Worm (Caenorhabditis elegans) whole organism, L2 larva: ENCODE data around the gene cpi-1.

Experiments used
- C34F6.9 ChIP-seq: fragments of 150-350 bp; optimal IDR thresholded peaks from 2 replicates; lab custom pipeline; 2014; ENCODE audit warnings: missing biosample characterization, missing genetic modification characterization
- F13H6.1 ChIP-seq: sonication (generic microtip); optimal IDR thresholded peaks from 2 replicates; lab custom pipeline; 2016; ENCODE audit warnings: missing genetic modification characterization, missing compliant biosample characterization
- R02D3.7 ChIP-seq: fragments of 150-350 bp; optimal IDR thresholded peaks from 2 replicates; lab custom pipeline; 2014; ENCODE audit warnings: missing biosample characterization, missing genetic modification characterization
- alr-1 ChIP-seq: fragments of 150-350 bp; optimal IDR thresholded peaks from 2 replicates; lab custom pipeline; 2014; ENCODE audit warnings: missing biosample characterization, missing genetic modification characterization
- aly-2 ChIP-seq: fragments of 150-350 bp; optimal IDR thresholded peaks from 2 replicates; lab custom pipeline; 2014; ENCODE audit warnings: missing biosample characterization, missing genetic modification characterization
- ceh-16 ChIP-seq: fragments of 150-350 bp; optimal IDR thresholded peaks from 2 replicates; lab custom pipeline; 2014; ENCODE audit warnings: missing biosample characterization, missing genetic modification characterization
- ceh-82 ChIP-seq: fragments of 150-350 bp; optimal IDR thresholded peaks from 2 replicates; lab custom pipeline; 2014; ENCODE audit warnings: missing biosample characterization, missing genetic modification characterization
- crh-2 ChIP-seq: sonication (generic microtip); optimal IDR thresholded peaks from 2 replicates; lab custom pipeline; 2017; ENCODE audit warnings: missing biosample characterization, missing genetic modification characterization
- dmd-4 ChIP-seq: sonication (generic microtip); optimal IDR thresholded peaks from 2 replicates; lab custom pipeline; 2017; ENCODE audit warnings: missing biosample characterization, missing genetic modification characterization
- egl-27 ChIP-seq: sonication (generic microtip); optimal IDR thresholded peaks from 3 replicates; lab custom pipeline; 2017; ENCODE audit warnings: missing biosample characterization, missing genetic modification reagents, missing genetic modification characterization
- elt-1 ChIP-seq: fragments of 150-350 bp; optimal IDR thresholded peaks from 2 replicates; lab custom pipeline; 2014; ENCODE audit warnings: missing biosample characterization, missing genetic modification characterization
- elt-3 ChIP-seq: sonication (generic microtip); optimal IDR thresholded peaks from 2 replicates; lab custom pipeline; 2017; ENCODE audit warnings: missing biosample characterization, missing genetic modification characterization
- fos-1 ChIP-seq: fragments of 150-350 bp; optimal IDR thresholded peaks from 2 replicates; lab custom pipeline; 2014; ENCODE audit warnings: missing biosample characterization, missing genetic modification characterization
- gmeb-1 ChIP-seq: fragments of 150-350 bp; optimal IDR thresholded peaks from 2 replicates; lab custom pipeline; 2014; ENCODE audit warnings: missing biosample characterization, missing genetic modification characterization
- lin-11 ChIP-seq: fragments of 150-350 bp; sonication (generic microtip); optimal IDR thresholded peaks from 2 replicates; lab custom pipeline; 2014; ENCODE audit warnings: missing biosample characterization, missing genetic modification characterization, inconsistent platforms, mixed read lengths
- lin-39 ChIP-seq: fragments of 150-350 bp; optimal IDR thresholded peaks from 2 replicates; lab custom pipeline; 2014; ENCODE audit warnings: missing biosample characterization, missing genetic modification reagents, missing genetic modification characterization
- mab-5 ChIP-seq: fragments of 150-350 bp; optimal IDR thresholded peaks from 2 replicates; lab custom pipeline; 2014; ENCODE audit warnings: missing biosample characterization, missing genetic modification characterization
- mbf-1 ChIP-seq: sonication (generic microtip); optimal IDR thresholded peaks from 2 replicates; lab custom pipeline; 2017; ENCODE audit warnings: missing biosample characterization, missing genetic modification characterization
- mdl-1 ChIP-seq, 2 experiments: fragments of 150-350 bp in 1 of 2; sonication (generic microtip) in 1 of 2; optimal IDR thresholded peaks; 2 replicates each; lab custom pipeline; 2017; ENCODE audit warnings: missing biosample characterization in 2 of 2, missing genetic modification characterization in 2 of 2
- nhr-129 ChIP-seq: fragments of 150-350 bp; optimal IDR thresholded peaks from 2 replicates; lab custom pipeline; 2014; ENCODE audit warnings: missing biosample characterization, missing genetic modification characterization
- nhr-237 ChIP-seq: fragments of 150-350 bp; optimal IDR thresholded peaks from 2 replicates; lab custom pipeline; 2014; ENCODE audit warnings: missing biosample characterization, missing genetic modification characterization
- nhr-25 ChIP-seq: fragments of 150-350 bp; sonication (generic microtip); optimal IDR thresholded peaks from 3 replicates; lab custom pipeline; 2014; ENCODE audit warnings: missing biosample characterization, missing genetic modification characterization
- peb-1 ChIP-seq: fragments of 150-350 bp; optimal IDR thresholded peaks from 2 replicates; lab custom pipeline; 2014; ENCODE audit warnings: missing biosample characterization, missing genetic modification characterization
- sem-4 ChIP-seq: fragments of 150-350 bp; optimal IDR thresholded peaks from 2 replicates; lab custom pipeline; 2014; ENCODE audit warnings: missing biosample characterization, missing genetic modification reagents, missing genetic modification characterization
- skn-1 ChIP-seq: sonication (generic microtip); optimal IDR thresholded peaks from 2 replicates; lab custom pipeline; 2017; ENCODE audit warnings: missing biosample characterization, missing genetic modification characterization
- sma-3 ChIP-seq: sonication (generic microtip); optimal IDR thresholded peaks from 2 replicates; lab custom pipeline; 2016; ENCODE audit warnings: missing genetic modification reagents, missing genetic modification characterization, missing compliant biosample characterization
- sma-9 ChIP-seq, 2 experiments: fragments of 150-350 bp in 1 of 2; sonication (generic microtip) in 1 of 2; optimal IDR thresholded peaks; 2 replicates each; lab custom pipeline; 2014 to 2016; ENCODE audit warnings: missing genetic modification characterization in 2 of 2, mild to moderate bottlenecking in 1 of 2, missing biosample characterization in 1 of 2, missing compliant biosample characterization in 1 of 2, missing genetic modification reagents in 1 of 2, moderate library complexity in 1 of 2
- snpc-4 ChIP-seq: fragments of 150-350 bp; optimal IDR thresholded peaks from 2 replicates; lab custom pipeline; 2014; ENCODE audit warnings: missing biosample characterization, missing genetic modification characterization
- unc-39 ChIP-seq: fragments of 150-350 bp; optimal IDR thresholded peaks from 2 replicates; lab custom pipeline; 2014; ENCODE audit warnings: missing biosample characterization, missing genetic modification characterization
- unc-55 ChIP-seq: fragments of 150-350 bp; sonication (generic microtip); optimal IDR thresholded peaks from 3 replicates; lab custom pipeline; 2014; ENCODE audit warnings: missing biosample characterization, missing genetic modification reagents, missing genetic modification characterization
- unc-62 ChIP-seq: fragments of 150-350 bp; optimal IDR thresholded peaks from 2 replicates; lab custom pipeline; 2014; ENCODE audit warnings: missing biosample characterization, missing genetic modification reagents, missing genetic modification characterization
- zag-1 ChIP-seq: fragments of 150-350 bp; optimal IDR thresholded peaks from 2 replicates; lab custom pipeline; 2014; ENCODE audit warnings: missing biosample characterization, missing genetic modification characterization
- ztf-1 ChIP-seq: fragments of 200-800 bp; sonication (Bioruptor generic); conservative IDR thresholded peaks from 2 replicates; pipeline ENCODE4 v1.3.6; 2022; ENCODE audit warnings: missing genetic modification characterization, missing compliant biosample characterization
- ztf-11 ChIP-seq: sonication (generic microtip); optimal IDR thresholded peaks from 2 replicates; lab custom pipeline; 2017; ENCODE audit warnings: missing biosample characterization, missing genetic modification characterization
- ztf-4 ChIP-seq: fragments of 150-350 bp; optimal IDR thresholded peaks from 2 replicates; lab custom pipeline; 2014; ENCODE audit warnings: missing biosample characterization, missing genetic modification characterization

The cpi-1 gene

DNA sequence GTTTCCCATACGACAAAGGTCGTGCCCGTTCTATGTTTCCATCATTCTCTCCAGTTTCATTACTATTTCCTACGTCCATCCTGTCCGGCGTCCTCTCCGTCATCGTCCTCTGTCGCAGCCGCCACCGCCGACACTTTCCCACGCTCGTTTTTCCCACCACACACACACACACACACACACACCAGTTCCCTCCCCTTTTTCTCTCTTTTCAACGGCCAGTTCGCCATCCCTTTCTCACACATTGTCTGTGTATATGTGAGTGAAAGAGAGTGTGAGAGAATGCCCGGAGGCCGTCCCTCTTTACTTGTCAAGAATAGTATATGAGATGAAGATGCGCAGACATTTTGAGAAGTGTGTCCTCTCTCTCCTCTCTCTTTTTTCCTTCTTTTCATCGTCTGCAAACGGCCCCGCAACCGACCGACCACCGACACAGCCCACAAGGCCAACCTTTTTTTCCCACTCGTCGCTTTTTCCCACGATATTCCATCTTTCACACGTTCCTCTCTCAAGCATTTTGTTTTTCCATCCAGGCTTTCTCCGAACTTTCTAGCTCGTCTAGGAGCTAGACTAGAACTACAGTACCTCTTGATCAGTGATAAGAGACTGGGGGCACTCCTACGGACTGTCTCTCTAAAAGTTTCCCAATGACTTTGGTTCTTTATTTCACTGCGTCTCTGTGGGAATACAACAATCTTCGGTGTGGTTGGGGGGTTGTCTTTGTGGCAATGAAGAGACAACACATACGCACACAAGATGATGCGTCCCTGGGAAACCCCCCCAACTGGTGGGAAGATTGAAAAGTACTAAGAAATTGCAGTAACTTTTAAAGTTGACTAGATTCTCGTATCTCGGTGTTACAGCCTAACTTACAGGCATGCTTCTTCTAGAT is 3.8 kb upstream of the cpi-1 start (continued):
- TF ChIP-seq elt-3 (tag; lab: Kevin White, UChicago) (no peak), zag-1 (tag; lab: Kevin White, UChicago) (peak; percentile 80), nhr-129 (tag; lab: Kevin White, UChicago) (peak; percentile 92), mbf-1 (no peak)

DNA sequence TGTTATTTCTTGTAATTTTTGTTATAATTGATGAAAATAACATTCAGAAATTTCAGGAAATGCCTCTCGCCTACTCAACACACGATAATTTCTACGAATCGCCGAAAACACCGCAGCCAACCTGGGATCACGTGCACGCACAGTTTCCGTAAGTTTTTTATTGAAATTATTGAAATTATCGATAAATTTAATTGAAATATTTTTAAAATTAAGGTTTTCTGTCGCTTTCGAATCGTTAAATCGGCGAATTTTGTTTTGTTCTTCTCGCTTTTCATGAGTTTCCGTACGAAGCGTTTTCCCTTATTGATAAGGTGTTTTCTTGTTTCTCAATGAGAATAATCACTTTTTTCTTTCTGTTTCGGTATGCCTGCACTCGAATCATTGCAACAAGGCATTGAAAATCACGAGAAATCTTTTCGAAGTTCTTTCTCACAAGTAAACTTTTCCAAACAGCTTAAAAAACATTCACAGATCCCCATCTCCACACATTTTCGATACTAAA is 1.9 kb upstream of the cpi-1 start, which contains the start of gene lag-1:
TSS of gene lag-1 (plus strand) at position 51 of the 502 bp plus-strand sequence.
- no peak for TF ChIP-seq ztf-1
- TF ChIP-seq snpc-4 = no peak
- TF ChIP-seq egl-27 = no peak
- TF ChIP-seq peb-1 (tag; lab: Kevin White, UChicago) = no peak
- TF ChIP-seq aly-2 (tag; lab: Kevin White, UChicago) = no peak
- TF ChIP-seq sma-9 (GFP tag; optimal IDR thresholded peaks at IDR 0.05; lab: Kevin White, UChicago) = no peak
- TF ChIP-seq sma-9 (tag; optimal IDR thresholded peaks at IDR 0.05; lab: Kevin White, UChicago) = no peak
- TF ChIP-seq sma-3 (GFP tag; lab: Kevin White, UChicago) = no peak
- TF ChIP-seq ceh-82 (tag; lab: Kevin White, UChicago) = no peak
- TF ChIP-seq F13H6.1 (tag; lab: Kevin White, UChicago) = no peak
- TF ChIP-seq elt-1 (tag; lab: Kevin White, UChicago) = no peak
- TF ChIP-seq lin-39 (tag; lab: Kevin White, UChicago) = no peak
- TF ChIP-seq nhr-129 (tag; lab: Kevin White, UChicago) = no peak
- no peak for TF ChIP-seq dmd-4 (tag; lab: Kevin White, UChicago)
- no peak for TF ChIP-seq nhr-237 (tag; lab: Kevin White, UChicago)
- TF ChIP-seq zag-1 (tag; lab: Kevin White, UChicago) = no peak
- TF ChIP-seq unc-62 (GFP tag; lab: Kevin White, UChicago) = no peak
- no peak for TF ChIP-seq gmeb-1 (tag; lab: Kevin White, UChicago)
- no peak for TF ChIP-seq unc-55 (GFP tag; lab: Kevin White, UChicago)

DNA sequence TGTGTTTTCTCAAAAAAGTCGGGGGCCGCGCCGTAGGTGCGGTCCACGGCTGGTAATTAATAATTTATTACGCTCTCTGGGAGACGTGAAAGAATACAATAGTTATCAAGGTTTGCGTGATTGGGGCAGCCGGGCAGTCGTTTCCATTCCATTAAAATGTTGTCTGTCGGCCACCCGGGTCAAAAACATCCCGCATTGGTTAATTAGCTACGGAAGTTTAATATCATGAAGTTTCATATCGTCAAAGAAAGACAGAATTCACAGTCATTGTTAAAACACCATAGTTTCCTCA is 781 bp upstream of the cpi-1 start:
- TF ChIP-seq unc-62 (GFP tag; lab: Kevin White, UChicago) (no peak), lin-39 (tag; lab: Kevin White, UChicago) (no peak), ztf-1 (no peak)

DNA sequence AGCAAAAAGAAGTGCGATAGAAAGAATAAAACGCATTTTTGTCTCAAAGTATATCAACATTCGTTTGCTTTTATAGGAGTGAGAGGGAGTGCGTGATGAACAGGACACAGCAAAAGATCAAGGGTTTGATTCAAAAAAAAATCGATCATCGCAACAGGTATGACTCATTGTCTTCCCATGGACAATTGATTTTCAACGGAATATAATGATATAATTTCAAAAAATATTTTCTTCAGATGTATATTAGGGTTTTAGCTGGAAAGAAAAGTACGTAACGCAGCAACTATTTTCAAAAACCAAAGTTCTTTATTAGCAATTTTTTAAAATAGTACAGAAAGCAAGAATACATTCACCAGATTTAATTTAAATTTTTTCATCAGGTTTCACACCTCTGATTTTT is 1.2 kb downstream of the cpi-1 start, which contains the start of gene K08B4.7:
TSS of gene K08B4.7 (minus strand) at position 101 of the 400 bp plus-strand sequence.
- TF ChIP-seq fos-1 (peak; percentile 22), sma-3 (GFP tag; lab: Kevin White, UChicago) (peak; percentile 15), sem-4 (tag; lab: Kevin White, UChicago) (no peak)

DNA sequence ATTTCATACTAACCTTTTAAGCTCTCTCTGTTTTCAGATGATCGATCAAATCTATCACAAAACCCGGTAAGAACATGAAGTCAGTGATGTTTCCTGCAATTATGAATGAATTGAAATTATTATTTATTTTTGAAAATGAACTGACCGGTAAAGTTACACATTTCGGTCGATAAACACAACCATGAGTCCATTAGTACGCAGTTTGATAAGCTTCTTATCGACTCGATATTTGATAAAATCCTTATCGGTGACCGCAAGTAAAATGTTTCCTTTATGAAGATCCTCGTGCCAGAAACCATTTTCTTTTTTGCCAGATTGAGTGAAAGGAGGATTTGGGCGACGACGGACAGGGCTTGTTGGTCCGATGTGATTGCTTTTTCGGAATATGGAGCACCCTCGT is 7.0 kb downstream of the cpi-1 start:
- TF ChIP-seq nhr-25 (tag; lab: Kevin White, UChicago) (no peak), sma-9 (GFP tag; optimal IDR thresholded peaks at IDR 0.05; lab: Kevin White, UChicago) (peak; percentile 36), sma-9 (tag; optimal IDR thresholded peaks at IDR 0.05; lab: Kevin White, UChicago) (no peak), fos-1 (peak; percentile 52)

DNA sequence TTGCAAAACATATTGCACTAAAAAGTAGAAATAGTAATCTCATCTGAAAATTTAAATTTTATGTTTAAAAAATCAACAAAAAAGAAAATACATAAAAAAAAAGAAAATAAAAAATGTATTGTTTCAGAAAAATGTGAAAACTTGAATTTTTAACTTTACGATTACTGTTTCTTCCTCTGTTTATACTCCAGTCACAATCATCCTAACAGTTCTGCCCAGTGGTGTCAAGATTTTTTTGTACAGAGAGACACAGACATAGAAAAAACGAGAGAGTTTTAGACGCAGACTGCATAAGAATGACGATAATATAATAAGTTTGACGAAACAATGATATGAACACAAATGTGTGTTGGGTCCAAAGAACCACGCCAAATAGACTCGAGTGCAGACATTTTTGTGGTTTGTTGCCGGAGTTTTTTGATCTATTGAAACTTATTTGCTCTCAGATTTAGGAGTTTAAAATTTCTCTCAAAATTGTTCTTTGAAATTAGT is 9.9 kb downstream of the cpi-1 start, which contains the start of gene ugt-20:
TSS of gene ugt-20 (minus strand) at position 51 of the 492 bp plus-strand sequence.
- TF ChIP-seq ztf-11 = no peak
- TF ChIP-seq crh-2 (tag; lab: Kevin White, UChicago) = peak; percentile 80
- TF ChIP-seq ceh-16 (tag; lab: Kevin White, UChicago) = no peak
- peak; percentile 93 for TF ChIP-seq sma-9 (GFP tag; optimal IDR thresholded peaks at IDR 0.05; lab: Kevin White, UChicago)
- no peak for TF ChIP-seq sma-9 (tag; optimal IDR thresholded peaks at IDR 0.05; lab: Kevin White, UChicago)
- TF ChIP-seq lin-11 (tag; lab: Kevin White, UChicago) = no peak
- no peak for TF ChIP-seq sem-4 (tag; lab: Kevin White, UChicago)
- peak in 1 of 2 experiments; percentile 26 for TF ChIP-seq mdl-1 (tag; optimal IDR thresholded peaks at IDR 0.05; lab: Kevin White, UChicago)
- no peak for TF ChIP-seq elt-3 (tag; lab: Kevin White, UChicago)
- no peak for TF ChIP-seq R02D3.7
- peak; percentile 74 for TF ChIP-seq gmeb-1 (tag; lab: Kevin White, UChicago)
- TF ChIP-seq ztf-4 (tag; lab: Kevin White, UChicago) = no peak
- TF ChIP-seq egl-27 = peak; percentile 28
- peak; percentile 6 for TF ChIP-seq nhr-25 (tag; lab: Kevin White, UChicago)
- TF ChIP-seq ceh-82 (tag; lab: Kevin White, UChicago) = no peak
- no peak for TF ChIP-seq nhr-237 (tag; lab: Kevin White, UChicago)
- no peak for TF ChIP-seq C34F6.9 (tag; lab: Kevin White, UChicago)
- peak; percentile 84 for TF ChIP-seq fos-1
- no peak for TF ChIP-seq skn-1 (tag; lab: Kevin White, UChicago)
- TF ChIP-seq alr-1 = no peak
- TF ChIP-seq F13H6.1 (tag; lab: Kevin White, UChicago) = peak; percentile 54
- TF ChIP-seq mab-5 (tag; lab: Kevin White, UChicago) = no peak
- no peak for TF ChIP-seq unc-55 (GFP tag; lab: Kevin White, UChicago)
- TF ChIP-seq unc-39 (tag; lab: Kevin White, UChicago) = no peak
- TF ChIP-seq nhr-129 (tag; lab: Kevin White, UChicago) = peak; percentile 48
- TF ChIP-seq dmd-4 (tag; lab: Kevin White, UChicago) = no peak
- TF ChIP-seq sma-3 (GFP tag; lab: Kevin White, UChicago) = peak; percentile 74
